Worm (Caenorhabditis elegans) whole organism, L4 larva: ENCODE data around the gene Y77E11A.7.

Experiments used
- F44E2.7 ChIP-seq: fragments of 200-800 bp; sonication (Bioruptor generic); IDR thresholded peaks from 2 replicates; pipeline ENCODE4 v2.1.2; 2022; ENCODE audit warnings: missing genetic modification characterization, missing compliant biosample characterization
- Y48G9A.11 ChIP-seq: fragments of 200-800 bp; sonication (Bioruptor generic); IDR thresholded peaks from 2 replicates; pipeline ENCODE4 v1.3.6; 2022; ENCODE audit warnings: missing genetic modification reagents, missing genetic modification characterization, missing compliant biosample characterization
- ZK337.2 ChIP-seq: fragments of 200-800 bp; sonication (Bioruptor generic); IDR thresholded peaks from 2 replicates; pipeline ENCODE4 v1.3.6; 2022; ENCODE audit warnings: missing genetic modification reagents, missing genetic modification characterization, missing compliant biosample characterization
- aha-1 ChIP-seq: fragments of 150-350 bp; peaks from one replicate; lab custom pipeline; 2014; ENCODE audit warnings: missing biosample characterization, missing genetic modification characterization
- ama-1 ChIP-seq: fragments of 150-350 bp; optimal IDR thresholded peaks from 2 replicates; lab custom pipeline; 2014; ENCODE audit warnings: inconsistent platforms, mixed read lengths
- ctbp-1 ChIP-seq: fragments of 200-800 bp; sonication (Bioruptor generic); IDR thresholded peaks from 2 replicates; pipeline ENCODE4 v1.3.6; 2022; ENCODE audit warnings: missing genetic modification reagents, missing genetic modification characterization, missing compliant biosample characterization
- daf-16 ChIP-seq, 3 experiments: sonication (generic microtip); optimal IDR thresholded peaks; 2 replicates each; lab custom pipeline; 2016 to 2017; ENCODE audit warnings: missing genetic modification characterization in 3 of 3, missing genetic modification reagents in 3 of 3, mild to moderate bottlenecking in 2 of 3, missing compliant biosample characterization in 2 of 3, missing biosample characterization in 1 of 3, moderate library complexity in 1 of 3
- dve-1 ChIP-seq: sonication (generic microtip); optimal IDR thresholded peaks from 2 replicates; lab custom pipeline; 2017; ENCODE audit warnings: antibody characterized with exemption, mild to moderate bottlenecking, missing genetic modification characterization, missing compliant biosample characterization; ENCODE audit not compliant: insufficient read depth
- hlh-11 ChIP-seq: fragments of 200-800 bp; sonication (Bioruptor generic); optimal IDR thresholded peaks from 2 replicates; lab custom pipeline; 2018; ENCODE audit warnings: mild to moderate bottlenecking, missing genetic modification characterization, missing compliant biosample characterization
- mep-1 ChIP-seq: fragments of 150-350 bp; sonication (generic microtip); optimal IDR thresholded peaks from 3 replicates; lab custom pipeline; 2014; ENCODE audit warnings: missing biosample characterization, missing genetic modification characterization
- sdz-12 ChIP-seq: fragments of 200-800 bp; sonication (Bioruptor generic); optimal IDR thresholded peaks from 2 replicates; lab custom pipeline; 2018; ENCODE audit warnings: mild to moderate bottlenecking, missing genetic modification characterization, missing compliant biosample characterization
- set-16 ChIP-seq: fragments of 200-800 bp; sonication (Bioruptor generic); IDR thresholded peaks from 2 replicates; pipeline ENCODE4 v1.3.6; 2022; ENCODE audit warnings: missing genetic modification reagents, missing genetic modification characterization, missing compliant biosample characterization
- tra-1 ChIP-seq: fragments of 200-800 bp; sonication (Bioruptor generic); IDR thresholded peaks from 2 replicates; pipeline ENCODE4 v1.3.6; 2022; ENCODE audit warnings: missing genetic modification reagents, missing genetic modification characterization, missing compliant biosample characterization

Y77E11A.7 gene

DNA sequence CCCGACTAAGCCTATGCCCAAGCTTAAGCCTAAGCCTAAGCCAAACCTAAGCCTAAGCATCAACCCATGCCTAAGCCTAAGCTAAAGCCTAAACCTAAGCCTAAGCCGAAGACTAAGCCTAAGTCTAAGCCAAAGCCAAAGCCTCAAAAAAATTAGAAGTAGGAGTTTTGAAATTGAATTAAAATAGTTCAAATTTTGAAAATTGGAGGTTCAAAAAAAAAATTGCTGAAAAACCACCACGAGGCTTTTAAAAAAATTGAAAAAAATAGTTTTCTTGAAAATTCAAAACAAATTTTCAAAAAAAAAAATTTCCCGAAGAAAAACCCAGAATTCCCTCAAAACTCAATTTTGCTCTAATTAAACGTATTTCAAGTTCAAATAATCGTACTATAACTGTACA lies 52.6 kb downstream of the Y77E11A.7 start:
- TF ChIP-seq aha-1 (tag; lab: Kevin White, UChicago) (peak; percentile 94), dve-1 (tag; lab: Kevin White, UChicago) (no peak)

DNA sequence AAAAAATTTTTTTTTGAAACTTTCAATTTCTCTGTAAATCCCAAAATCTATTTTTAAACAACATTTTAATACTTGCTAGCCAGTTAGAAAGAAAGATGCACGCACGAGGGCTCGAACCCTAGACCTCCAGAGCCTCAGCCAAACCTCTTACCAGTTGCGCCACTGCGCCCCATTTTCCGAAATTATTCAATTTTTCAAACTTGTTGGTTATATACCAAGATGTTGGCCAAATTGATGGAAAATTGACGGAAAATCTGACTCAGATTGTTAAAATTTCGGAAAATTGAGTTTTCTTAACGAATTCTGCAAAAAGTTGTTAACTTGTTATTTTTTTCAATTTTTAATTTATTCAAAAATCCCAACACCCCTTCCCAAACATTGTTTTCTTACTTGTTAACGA lies 53.9 kb downstream of the Y77E11A.7 start:
- TF ChIP-seq Y48G9A.11 (GFP tag; lab: Robert Waterston, UW) (0 out of 2 replicates have a peak, but pooled peaks have one; percentile 36), ama-1 (lab: Kevin White, UChicago) (no peak)

DNA sequence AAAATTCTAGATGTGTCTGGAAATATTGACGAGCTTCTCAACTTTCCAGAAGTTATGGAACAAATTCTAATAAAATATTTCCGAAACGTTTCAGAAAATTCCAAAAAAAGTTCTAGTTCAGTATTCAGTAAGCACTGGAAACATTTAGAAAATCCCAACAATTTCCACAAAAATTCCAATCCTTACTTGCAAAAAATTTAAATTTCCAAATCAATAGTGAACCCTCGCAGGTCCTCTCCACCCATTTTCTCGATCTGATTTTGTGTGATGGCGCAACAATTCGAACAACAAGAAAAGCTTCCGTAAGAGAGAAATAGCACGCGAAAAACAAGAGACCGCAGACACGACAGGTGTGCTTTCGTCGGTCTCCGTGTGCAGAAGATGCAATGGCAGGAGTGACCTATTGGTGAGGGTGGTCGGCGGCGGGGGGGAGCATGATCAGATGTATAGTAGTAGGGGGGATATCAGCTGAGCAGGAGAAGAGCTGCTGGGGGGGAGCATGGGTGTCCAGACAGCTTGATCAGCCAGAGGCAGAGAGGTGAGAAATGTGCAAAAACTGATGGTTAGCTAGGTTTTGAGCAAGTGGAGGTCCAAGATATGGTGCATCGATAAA lies 57.9 kb downstream of the Y77E11A.7 start:
- TF ChIP-seq sdz-12 = no peak
- no peak for TF ChIP-seq mep-1 (tag; lab: Kevin White, UChicago)
- TF ChIP-seq hlh-11 (tag; lab: Kevin White, UChicago) = peak; percentile 48
- no peak for TF ChIP-seq F44E2.7 (GFP tag; lab: Robert Waterston, UW)
- TF ChIP-seq ctbp-1 (GFP tag; lab: Robert Waterston, UW) = no peak
- TF ChIP-seq tra-1 = no peak
- peak; percentile 62 for TF ChIP-seq set-16 (GFP tag; lab: Robert Waterston, UW)
- 0 out of 2 replicates have a peak, but pooled peaks have one; percentile 22 for TF ChIP-seq ZK337.2 (GFP tag; lab: Robert Waterston, UW)
- TF ChIP-seq daf-16 (GFP tag; optimal IDR thresholded peaks at IDR 0.05; lab: Kevin White, UChicago) = no peak
- no peak for TF ChIP-seq daf-16 (tag; optimal IDR thresholded peaks at IDR 0.05; lab: Kevin White, UChicago)
- peak; percentile 96 for TF ChIP-seq aha-1 (tag; lab: Kevin White, UChicago)
- TF ChIP-seq, all 104 proteins: peak for 4
